Fruit fly (Drosophila melanogaster) whole organism, wandering third instar larva: ENCODE data around the gene Cyt-c-p.

Experiments
- Abd-B ChIP-seq: fragments of >200 bp; optimal IDR thresholded peaks from 2 replicates; lab custom pipeline; 2017; ENCODE audit warnings: missing biosample characterization, missing genetic modification characterization
- CG32264 ChIP-seq: fragments of 200-800 bp; sonication (Bioruptor generic); optimal IDR thresholded peaks from 2 replicates; lab custom pipeline; 2016; ENCODE audit warnings: missing biosample characterization, missing genetic modification characterization
- CG9705 ChIP-seq: fragments of 200-800 bp; sonication (Bioruptor generic); optimal IDR thresholded peaks from 2 replicates; lab custom pipeline; 2018; ENCODE audit warnings: missing biosample characterization, mild to moderate bottlenecking, missing genetic modification characterization
- CrebA ChIP-seq: fragments of 200-800 bp; sonication (Bioruptor generic); optimal IDR thresholded peaks from 2 replicates; lab custom pipeline; 2016; ENCODE audit warnings: missing biosample characterization, mild to moderate bottlenecking, missing genetic modification characterization, borderline replicate concordance
- Dfd ChIP-seq: fragments of >200 bp; optimal IDR thresholded peaks from 2 replicates; lab custom pipeline; 2017; ENCODE audit warnings: missing biosample characterization, missing genetic modification characterization
- Dif ChIP-seq: fragments of 200-275, 200-300 bp; sonication (Bioruptor generic); optimal IDR thresholded peaks from 2 replicates; lab custom pipeline; 2018; ENCODE audit warnings: missing biosample characterization, missing genetic modification characterization; ENCODE audit not compliant: partially characterized antibody
- GATAd ChIP-seq: sonication (Bioruptor generic); optimal IDR thresholded peaks from 2 replicates; lab custom pipeline; 2016; ENCODE audit warnings: missing biosample characterization, missing genetic modification characterization
- HLH106 ChIP-seq: fragments of 200-800 bp; optimal IDR thresholded peaks from 3 replicates; lab custom pipeline; 2019; ENCODE audit warnings: missing biosample characterization, mild to moderate bottlenecking, missing genetic modification characterization, moderate library complexity
- Hnf4 ChIP-seq: fragments of 200-800 bp; sonication (Bioruptor generic); optimal IDR thresholded peaks from 2 replicates; lab custom pipeline; 2016; ENCODE audit warnings: missing biosample characterization, mild to moderate bottlenecking, missing genetic modification characterization
- Hr78 ChIP-seq: fragments of >200 bp; optimal IDR thresholded peaks from 2 replicates; lab custom pipeline; 2017; ENCODE audit warnings: missing biosample characterization, missing genetic modification characterization
- Hr83 ChIP-seq: fragments of 200-300 bp; sonication (Bioruptor generic); optimal IDR thresholded peaks from 2 replicates; lab custom pipeline; 2016; ENCODE audit warnings: missing biosample characterization, mild to moderate bottlenecking, missing genetic modification characterization, moderate library complexity; ENCODE audit not compliant: poor library complexity, severe bottlenecking
- Jra ChIP-seq: sonication (Bioruptor generic); optimal IDR thresholded peaks from 2 replicates; lab custom pipeline; 2016; ENCODE audit warnings: missing biosample characterization, missing genetic modification characterization
- Mio ChIP-seq: sonication (Bioruptor generic); optimal IDR thresholded peaks from 2 replicates; lab custom pipeline; 2016; ENCODE audit warnings: missing biosample characterization, missing genetic modification characterization
- Myc ChIP-seq: fragments of >200 bp; optimal IDR thresholded peaks from 2 replicates; lab custom pipeline; 2017
- N ChIP-seq: fragments of >200 bp; optimal IDR thresholded peaks from 2 replicates; lab custom pipeline; 2018; ENCODE audit warnings: missing biosample characterization, missing external identifiers, missing genetic modification characterization
- OdsH ChIP-seq: fragments of 200-800 bp; sonication (Bioruptor generic); optimal IDR thresholded peaks from 2 replicates; lab custom pipeline; 2016; ENCODE audit warnings: missing biosample characterization, mild to moderate bottlenecking, missing genetic modification characterization
- Rel ChIP-seq, 2 experiments: fragments of 200-800 bp; sonication (Bioruptor generic) in 1 of 2; optimal IDR thresholded peaks; 2 replicates in 1 of 2; 3 replicates in 1 of 2; lab custom pipeline; 2016 to 2019; ENCODE audit warnings: mild to moderate bottlenecking in 2 of 2, missing biosample characterization in 2 of 2, missing genetic modification characterization in 2 of 2, moderate library complexity in 1 of 2
- Sp1 ChIP-seq: fragments of 200-800 bp; sonication (Bioruptor generic); optimal IDR thresholded peaks from 3 replicates; lab custom pipeline; 2019; ENCODE audit warnings: missing biosample characterization, mild to moderate bottlenecking, missing genetic modification characterization, moderate library complexity
- Vsx2 ChIP-seq: fragments of 200-300, 225-300 bp; sonication (Bioruptor generic); optimal IDR thresholded peaks from 2 replicates; lab custom pipeline; 2018; ENCODE audit warnings: missing biosample characterization, missing genetic modification characterization; ENCODE audit not compliant: partially characterized antibody
- br ChIP-seq: fragments of 200-800 bp; sonication (Bioruptor generic); optimal IDR thresholded peaks from 2 replicates; lab custom pipeline; 2016; ENCODE audit warnings: missing biosample characterization, missing genetic modification characterization
- brk ChIP-seq: fragments of 200-800 bp; sonication (Bioruptor generic); optimal IDR thresholded peaks from 2 replicates; lab custom pipeline; 2016; ENCODE audit warnings: missing biosample characterization, mild to moderate bottlenecking, missing genetic modification characterization
- dl ChIP-seq, 2 experiments: fragments of 175-275, 200-275 bp in 1 of 2; fragments of 200-275 bp in 1 of 2; sonication (Bioruptor generic); optimal IDR thresholded peaks; lab custom pipeline; 2018; ENCODE audit warnings: mild to moderate bottlenecking in 2 of 2, missing biosample characterization in 2 of 2, missing genetic modification characterization in 2 of 2, moderate library complexity in 2 of 2; ENCODE audit not compliant: partially characterized antibody in 2 of 2, insufficient read depth in 1 of 2
- dmrt93B ChIP-seq: fragments of 200-800 bp; sonication (Bioruptor generic); optimal IDR thresholded peaks from 2 replicates; lab custom pipeline; 2018; ENCODE audit warnings: missing biosample characterization, mild to moderate bottlenecking, missing genetic modification characterization
- dsf ChIP-seq: sonication (Bioruptor generic); optimal IDR thresholded peaks from 2 replicates; lab custom pipeline; 2016; ENCODE audit warnings: missing biosample characterization, missing genetic modification characterization, borderline replicate concordance
- ey ChIP-seq: fragments of 200-800 bp; sonication (Bioruptor generic); optimal IDR thresholded peaks from 2 replicates; lab custom pipeline; 2016; ENCODE audit warnings: missing biosample characterization, missing genetic modification characterization
- foxo ChIP-seq, 2 experiments: fragments of 200-800 bp; sonication (Bioruptor generic); optimal IDR thresholded peaks; 2 replicates in 1 of 2; 3 replicates in 1 of 2; lab custom pipeline; 2016 to 2017; ENCODE audit warnings: missing biosample characterization in 2 of 2, missing genetic modification characterization in 2 of 2
- fru ChIP-seq: fragments of 200-800 bp; sonication (Bioruptor generic); optimal IDR thresholded peaks from 3 replicates; lab custom pipeline; 2016; ENCODE audit warnings: missing biosample characterization, mild to moderate bottlenecking, missing genetic modification characterization
- h ChIP-seq: fragments of 200-800 bp; sonication (Bioruptor generic); optimal IDR thresholded peaks from 3 replicates; lab custom pipeline; 2016; ENCODE audit warnings: missing biosample characterization, mild to moderate bottlenecking, missing genetic modification characterization
- jim ChIP-seq: fragments of 175-275, 200-325 bp; sonication (Bioruptor generic); optimal IDR thresholded peaks from 2 replicates; lab custom pipeline; 2016; ENCODE audit warnings: missing biosample characterization, mild to moderate bottlenecking, missing genetic modification characterization
- lola ChIP-seq: fragments of >200 bp; optimal IDR thresholded peaks from 2 replicates; lab custom pipeline; 2017; ENCODE audit warnings: missing biosample characterization, missing genetic modification characterization
- pan ChIP-seq: fragments of >200 bp; optimal IDR thresholded peaks from 2 replicates; lab custom pipeline; 2017
- psq ChIP-seq: fragments of 200-800 bp; sonication (Bioruptor generic); optimal IDR thresholded peaks from 3 replicates; lab custom pipeline; 2017; ENCODE audit warnings: missing biosample characterization, mild to moderate bottlenecking, missing genetic modification characterization, moderate library complexity
- rgr ChIP-seq: fragments of 200-800 bp; sonication (Bioruptor generic); optimal IDR thresholded peaks from 3 replicates; lab custom pipeline; 2016; ENCODE audit warnings: missing biosample characterization, mild to moderate bottlenecking, missing genetic modification characterization
- sage ChIP-seq: fragments of 200-800 bp; sonication (Bioruptor generic); optimal IDR thresholded peaks from 2 replicates; lab custom pipeline; 2016; ENCODE audit warnings: missing biosample characterization, mild to moderate bottlenecking, missing genetic modification characterization
- sv ChIP-seq: fragments of 200-800 bp; sonication (Bioruptor generic); optimal IDR thresholded peaks from 3 replicates; lab custom pipeline; 2016; ENCODE audit warnings: missing biosample characterization, missing genetic modification characterization
- tai ChIP-seq: sonication (Bioruptor generic); optimal IDR thresholded peaks from 2 replicates; lab custom pipeline; 2016; ENCODE audit warnings: missing biosample characterization, missing genetic modification characterization
- usp ChIP-seq: fragments of >200 bp; optimal IDR thresholded peaks from 2 replicates; lab custom pipeline; 2017; ENCODE audit warnings: missing biosample characterization, missing genetic modification characterization
- woc ChIP-seq: sonication (Bioruptor generic); optimal IDR thresholded peaks from 2 replicates; lab custom pipeline; 2016; ENCODE audit warnings: missing biosample characterization, mild to moderate bottlenecking, missing genetic modification characterization

Cyt-c-p gene

dm6 chr2L:16683958-16684877 is 35.5 kb upstream of the Cyt-c-p start, which contains the start of gene CG31807:
CG31807 (minus strand) TSS chr2L:16684008.
- TF ChIP-seq lola (GFP tag; lab: Kevin White, UChicago): no peak
- peak; percentile 67 for TF ChIP-seq CrebA
- peak; percentile 29 for TF ChIP-seq GATAd (GFP tag; lab: Kevin White, UChicago)
- TF ChIP-seq CG32264: peak; percentile 64
- peak; percentile 90 for TF ChIP-seq HLH106
- no peak for TF ChIP-seq Hr78
- peak; percentile 76 for TF ChIP-seq rgr (GFP tag; lab: Kevin White, UChicago)
- peak; percentile 45 for TF ChIP-seq sage
- TF ChIP-seq OdsH (GFP tag; lab: Kevin White, UChicago): peak; percentile 60
- TF ChIP-seq CG9705: peak; percentile 73
- TF ChIP-seq h (GFP tag; lab: Kevin White, UChicago): peak; percentile 87
- peak; percentile 72 for TF ChIP-seq psq
- no peak for TF ChIP-seq pan
- TF ChIP-seq fru: peak; percentile 81
- TF ChIP-seq usp (GFP tag; lab: Kevin White, UChicago): no peak
- TF ChIP-seq N: no peak
- TF ChIP-seq dmrt93B (GFP tag; lab: Kevin White, UChicago): peak; percentile 68
- TF ChIP-seq brk: peak; percentile 46
- no peak for TF ChIP-seq Myc (lab: Kevin White, UChicago)
- TF ChIP-seq sv: peak; percentile 42
- TF ChIP-seq Rel (GFP tag; optimal IDR thresholded peaks at IDR 0.05; lab: Kevin White, UChicago): peak; percentile 61
- peak; percentile 70 for TF ChIP-seq Rel (tag; optimal IDR thresholded peaks at IDR 0.05; lab: Kevin White, UChicago)
- TF ChIP-seq Vsx2 (GFP tag; lab: Kevin White, UChicago): no peak
- no peak for TF ChIP-seq dl (GFP tag; optimal IDR thresholded peaks at IDR 0.05; lab: Kevin White, UChicago; ENCODE audit: insufficient read depth in 1 of 2, partially characterized antibody in 2 of 2)
- TF ChIP-seq dsf: peak; percentile 6
- no peak for TF ChIP-seq Dif (GFP tag; lab: Kevin White, UChicago)
- TF ChIP-seq Hnf4 (GFP tag; lab: Kevin White, UChicago): peak; percentile 61
- peak; percentile 80 for TF ChIP-seq ey
- TF ChIP-seq Hr83 (GFP tag; lab: Kevin White, UChicago): no peak
- no peak for TF ChIP-seq Abd-B (GFP tag; lab: Kevin White, UChicago)
- TF ChIP-seq woc (GFP tag; lab: Kevin White, UChicago): peak; percentile 90
- TF ChIP-seq Dfd: no peak
- peak; percentile 92 for TF ChIP-seq Sp1 (GFP tag; lab: Kevin White, UChicago)
- peak; percentile 14 for TF ChIP-seq Jra (GFP tag; lab: Kevin White, UChicago)
- no peak for TF ChIP-seq jim (GFP tag; lab: Kevin White, UChicago)
- TF ChIP-seq br (GFP tag; lab: Kevin White, UChicago): peak; percentile 90
- TF ChIP-seq tai (GFP tag; lab: Kevin White, UChicago): peak; percentile 48
- peak in 1 of 2 experiments; percentile 82 for TF ChIP-seq foxo (GFP tag; optimal IDR thresholded peaks at IDR 0.05; lab: Kevin White, UChicago)

dm6 chr2L:16684908-16685611 is 34.7 kb upstream of the Cyt-c-p start:
- TF ChIP-seq Myc (lab: Kevin White, UChicago) (no peak), Vsx2 (GFP tag; lab: Kevin White, UChicago) (peak; percentile 83), dsf (no peak), Jra (GFP tag; lab: Kevin White, UChicago) (no peak), foxo (GFP tag; optimal IDR thresholded peaks at IDR 0.05; lab: Kevin White, UChicago) (peak in 1 of 2 experiments; percentile 79), dl (GFP tag; optimal IDR thresholded peaks at IDR 0.05; lab: Kevin White, UChicago; ENCODE audit: insufficient read depth in 1 of 2, partially characterized antibody in 2 of 2) (peak; percentile 60 to 87), Hr83 (GFP tag; lab: Kevin White, UChicago) (peak; percentile 17), rgr (GFP tag; lab: Kevin White, UChicago) (peak; percentile 48), woc (GFP tag; lab: Kevin White, UChicago) (peak; percentile 49), Abd-B (GFP tag; lab: Kevin White, UChicago) (no peak), HLH106 (peak; percentile 78), Sp1 (GFP tag; lab: Kevin White, UChicago) (peak; percentile 90), Rel (GFP tag; optimal IDR thresholded peaks at IDR 0.05; lab: Kevin White, UChicago) (no peak), Rel (tag; optimal IDR thresholded peaks at IDR 0.05; lab: Kevin White, UChicago) (no peak), OdsH (GFP tag; lab: Kevin White, UChicago) (peak; percentile 77), GATAd (GFP tag; lab: Kevin White, UChicago) (no peak), sv (no peak), tai (GFP tag; lab: Kevin White, UChicago) (no peak), lola (GFP tag; lab: Kevin White, UChicago) (no peak), brk (peak; percentile 3), h (GFP tag; lab: Kevin White, UChicago) (no peak), jim (GFP tag; lab: Kevin White, UChicago) (no peak), usp (GFP tag; lab: Kevin White, UChicago) (no peak), fru (peak; percentile 65), psq (peak; percentile 78), Dif (GFP tag; lab: Kevin White, UChicago) (peak; percentile 94), CG32264 (no peak), Mio (GFP tag; lab: Kevin White, UChicago) (no peak), N (no peak), br (GFP tag; lab: Kevin White, UChicago) (no peak), Dfd (no peak), pan (no peak), Hnf4 (GFP tag; lab: Kevin White, UChicago) (no peak), Hr78 (no peak), CG9705 (peak; percentile 43), CrebA (peak; percentile 21), dmrt93B (GFP tag; lab: Kevin White, UChicago) (peak; percentile 52), sage (no peak)
